Worm (Caenorhabditis elegans): ENCODE data around the gene nep-8.

nep-8 gene

DNA sequence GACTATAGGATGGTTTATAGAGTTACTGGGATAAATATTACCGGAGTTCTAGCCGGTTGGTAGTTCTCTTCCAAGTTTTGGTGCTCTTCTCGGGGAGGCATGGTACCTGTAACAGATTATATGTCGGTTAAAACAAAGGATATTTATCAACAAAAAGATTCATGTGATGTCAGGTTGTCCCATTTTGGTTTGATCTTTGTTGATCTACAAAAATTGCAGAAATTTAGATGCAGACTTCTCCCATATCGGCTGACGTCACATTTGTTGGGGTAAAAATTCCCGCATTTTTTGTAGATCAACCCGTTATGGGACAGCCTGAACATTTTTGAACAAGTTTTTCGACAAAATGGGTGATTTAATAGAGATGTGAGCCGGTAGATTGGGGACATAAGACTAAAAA lies 35.5 kb upstream of the nep-8 start, which contains the start of gene Y49F6C.7:
Y49F6C.7 (minus strand) TSS at position 101 of the 400 bp plus-strand sequence.
- no peak for TF ChIP-seq hlh-6 (tag; optimal IDR thresholded peaks at IDR 0.05)
- no peak for TF ChIP-seq nhr-232 (tag; optimal IDR thresholded peaks at IDR 0.05)
- TF ChIP-seq elt-4 (tag; optimal IDR thresholded peaks at IDR 0.05): no peak
- no peak for TF ChIP-seq unc-3 (GFP tag; conservative IDR thresholded peaks at IDR 0.05)
- no peak for TF ChIP-seq unc-3 (tag; optimal IDR thresholded peaks at IDR 0.05)
- no peak for TF ChIP-seq ceh-6 (GFP tag; optimal IDR thresholded peaks at IDR 0.05)
- TF ChIP-seq elt-2 (tag; optimal IDR thresholded peaks at IDR 0.05): no peak
- TF ChIP-seq tbx-2 (tag; optimal IDR thresholded peaks at IDR 0.05): no peak
- TF ChIP-seq sdc-2 (tag; optimal IDR thresholded peaks at IDR 0.05): no peak
- no peak for TF ChIP-seq syd-9 (tag; optimal IDR thresholded peaks at IDR 0.05)
- no peak for TF ChIP-seq ceh-34 (tag; optimal IDR thresholded peaks at IDR 0.05)
- no peak for TF ChIP-seq ets-4 (tag; optimal IDR thresholded peaks at IDR 0.05)
- TF ChIP-seq K02D7.2 (tag; optimal IDR thresholded peaks at IDR 0.05): no peak
- no peak for TF ChIP-seq ref-2 (tag; optimal IDR thresholded peaks at IDR 0.05)
- no peak for TF ChIP-seq hlh-15 (tag; optimal IDR thresholded peaks at IDR 0.05)
- TF ChIP-seq pha-4 (tag; optimal IDR thresholded peaks at IDR 0.05): no peak
- no peak for TF ChIP-seq fkh-10 (GFP tag; optimal IDR thresholded peaks at IDR 0.05)
- TF ChIP-seq C38D4.7 (GFP tag; optimal IDR thresholded peaks at IDR 0.05): no peak
- no peak for TF ChIP-seq lim-6 (tag; optimal IDR thresholded peaks at IDR 0.05)

DNA sequence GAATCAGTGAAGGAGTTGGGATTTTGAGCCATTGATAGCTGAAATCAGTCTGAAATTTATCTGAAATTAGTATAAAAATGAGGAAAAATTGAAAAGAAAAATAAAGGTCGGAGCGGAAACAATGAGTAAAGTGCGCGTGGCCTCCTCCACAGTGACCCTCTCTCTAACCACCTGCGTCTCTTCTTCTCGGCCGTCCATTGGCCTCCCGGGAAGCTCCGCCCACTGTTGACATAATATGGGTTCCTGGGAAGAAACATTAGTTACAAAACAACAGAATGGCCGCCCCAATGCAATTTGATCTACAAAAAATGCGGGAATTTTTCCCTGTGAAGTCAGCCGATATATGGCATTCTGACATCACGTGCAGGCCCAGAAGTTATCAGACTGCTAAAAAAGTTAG lies 33.6 kb upstream of the nep-8 start, which contains the start of gene Y49F6C.8:
Y49F6C.8 (minus strand) TSS at position 51 of the 400 bp plus-strand sequence.
- TF ChIP-seq fax-1 (tag; optimal IDR thresholded peaks at IDR 0.05) (no peak), nfya-1 (tag; optimal IDR thresholded peaks at IDR 0.05) (peak; percentile 96)

DNA sequence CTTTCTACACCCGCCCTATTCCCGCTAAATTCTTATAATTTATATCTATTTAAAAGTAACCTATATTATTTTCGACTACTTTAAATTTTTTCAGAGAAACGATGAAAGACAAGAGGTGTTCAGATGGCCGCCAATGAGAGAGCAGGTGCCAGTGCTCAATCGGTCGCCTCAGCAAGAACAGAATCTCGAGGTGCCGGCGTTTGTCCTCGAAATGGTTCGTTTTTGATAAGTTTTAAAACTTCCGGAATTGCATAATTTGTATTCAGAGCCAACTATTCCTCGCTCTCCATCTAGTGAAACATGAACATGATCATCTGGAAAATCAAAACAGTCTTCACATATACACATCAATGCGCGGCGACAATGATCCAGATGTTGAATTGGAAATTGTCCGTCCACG lies 32.6 kb upstream of the nep-8 start, which contains the start of gene bath-23:
bath-23 (plus strand) TSS at position 301 of the 400 bp plus-strand sequence.
- TF ChIP-seq syd-9 (tag; optimal IDR thresholded peaks at IDR 0.05) (no peak), mec-3 (tag; optimal IDR thresholded peaks at IDR 0.05; ENCODE audit: borderline replicate concordance) (no peak), npax-4 (tag; optimal IDR thresholded peaks at IDR 0.05) (no peak), pros-1 (tag; optimal IDR thresholded peaks at IDR 0.05) (no peak), F13H6.1 (tag; optimal IDR thresholded peaks at IDR 0.05) (no peak), ceh-24 (tag; optimal IDR thresholded peaks at IDR 0.05) (no peak), sdc-2 (tag; optimal IDR thresholded peaks at IDR 0.05) (no peak), rnt-1 (tag; optimal IDR thresholded peaks at IDR 0.05) (no peak), ceh-45 (GFP tag; IDR thresholded peaks at IDR 0.05) (no peak), ttx-3 (tag; optimal IDR thresholded peaks at IDR 0.05) (no peak)

DNA sequence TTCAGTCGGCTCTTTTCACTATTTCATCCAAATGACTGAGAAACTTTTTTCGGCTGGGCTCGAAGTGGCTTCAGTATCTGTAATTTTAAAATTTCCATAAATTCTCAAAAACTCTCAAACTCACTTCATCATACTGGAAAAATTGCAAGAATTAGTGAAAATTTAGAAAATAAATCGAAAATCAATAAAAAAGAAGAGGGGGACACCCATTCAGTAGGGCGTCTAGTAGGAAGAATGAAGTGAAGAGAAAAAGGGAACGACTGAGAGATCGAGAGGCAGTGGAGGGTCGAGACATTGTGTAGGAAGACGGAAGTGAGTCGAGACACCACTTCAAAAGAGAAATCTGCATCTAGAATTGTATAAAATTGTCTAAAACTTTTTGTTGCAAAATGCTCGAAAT lies 29.8 kb upstream of the nep-8 start:
- TF ChIP-seq unc-42 (tag; optimal IDR thresholded peaks at IDR 0.05) (peak; percentile 43), nfya-1 (tag; optimal IDR thresholded peaks at IDR 0.05) (peak; percentile 43), ceh-31 (tag; optimal IDR thresholded peaks at IDR 0.05) (peak; percentile 24), ceh-48 (tag; optimal IDR thresholded peaks at IDR 0.05) (peak; percentile 96), ceh-19 (GFP tag; optimal IDR thresholded peaks at IDR 0.05) (no peak)

DNA sequence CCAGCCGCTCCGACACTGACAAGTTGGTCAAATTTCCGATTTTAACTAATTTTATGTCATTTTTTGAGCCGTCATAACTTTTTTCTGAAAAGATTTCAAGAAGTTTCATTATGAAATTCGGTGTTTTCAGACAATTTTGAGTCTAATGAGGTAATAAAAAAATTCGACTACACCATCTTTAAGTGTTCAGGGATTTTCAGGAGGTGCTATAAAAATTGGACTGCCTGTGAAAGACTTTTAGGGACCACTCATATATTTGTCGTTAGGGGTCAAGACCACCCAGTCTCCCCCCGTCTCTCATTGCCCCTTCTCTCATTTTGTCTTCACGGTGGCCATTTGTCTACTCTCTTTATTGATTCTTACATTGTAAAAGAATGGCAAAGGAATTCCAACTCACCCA lies 28.9 kb upstream of the nep-8 start, which contains the start of gene bath-10:
bath-10 (plus strand) TSS at position 301 of the 400 bp plus-strand sequence.
- TF ChIP-seq unc-3 (GFP tag; conservative IDR thresholded peaks at IDR 0.05) (no peak), unc-3 (tag; optimal IDR thresholded peaks at IDR 0.05) (no peak), ceh-19 (GFP tag; optimal IDR thresholded peaks at IDR 0.05) (no peak), K09A11.1 (tag; optimal IDR thresholded peaks at IDR 0.05; ENCODE audit: insufficient read depth) (no peak), ceh-30 (tag; optimal IDR thresholded peaks at IDR 0.05) (no peak), fkh-10 (GFP tag; optimal IDR thresholded peaks at IDR 0.05) (no peak), ama-1 (optimal IDR thresholded peaks at IDR 0.05) (no peak)

Measured in whole organism, late embryonic.